Worm (Caenorhabditis elegans) whole organism, midembryonic: ENCODE measurements around the gene pcn-1.

Experiments
- T22C8.4 ChIP-seq: fragments of 200-800 bp; sonication (Bioruptor generic); IDR thresholded peaks from 2 replicates; pipeline ENCODE4 v1.3.6; 2022; ENCODE audit warnings: missing genetic modification characterization, missing compliant biosample characterization
- cog-1 ChIP-seq: sonication (generic microtip); optimal IDR thresholded peaks from 2 replicates; lab custom pipeline; 2016; ENCODE audit warnings: missing genetic modification characterization, missing compliant biosample characterization
- flt-1 ChIP-seq: fragments of 200-800 bp; sonication (Bioruptor generic); IDR thresholded peaks from 2 replicates; pipeline ENCODE4 v1.3.6; 2022; ENCODE audit warnings: missing genetic modification characterization, missing compliant biosample characterization
- klf-2 ChIP-seq: fragments of 200-800 bp; sonication (Bioruptor generic); conservative IDR thresholded peaks from 2 replicates; pipeline ENCODE4 v1.3.6; 2022; ENCODE audit warnings: missing genetic modification reagents, missing genetic modification characterization, missing compliant biosample characterization
- med-1 ChIP-seq: sonication (generic microtip); optimal IDR thresholded peaks from 2 replicates; lab custom pipeline; 2017; ENCODE audit warnings: missing genetic modification characterization, mild to moderate bottlenecking, missing compliant biosample characterization, antibody characterized with exemption, missing genetic modification reagents; ENCODE audit not compliant: insufficient read depth
- ref-1 ChIP-seq: fragments of 200-800 bp; sonication (Bioruptor generic); conservative IDR thresholded peaks from 2 replicates; pipeline ENCODE4 v1.3.6; 2022; ENCODE audit warnings: missing genetic modification reagents, missing genetic modification characterization, missing compliant biosample characterization
- tab-1 ChIP-seq: fragments of 200-800 bp; sonication (Bioruptor generic); IDR thresholded peaks from 2 replicates; pipeline ENCODE4 v1.3.6; 2022; ENCODE audit warnings: missing genetic modification characterization, missing compliant biosample characterization
- ztf-23 ChIP-seq: fragments of 200-800 bp; sonication (Bioruptor generic); IDR thresholded peaks from 2 replicates; pipeline ENCODE4 v1.3.6; 2022; ENCODE audit warnings: missing genetic modification reagents, missing genetic modification characterization, missing compliant biosample characterization
- ztf-29 ChIP-seq: fragments of 200-800 bp; sonication (Bioruptor generic); IDR thresholded peaks from 2 replicates; pipeline ENCODE4 v1.3.6; 2022; ENCODE audit warnings: missing genetic modification reagents, missing genetic modification characterization, missing compliant biosample characterization

pcn-1 gene

ce11 chrIV:4080846-4081245, 31.6 kb upstream of the pcn-1 start, which contains the start of the genes C35B1.9 and C35B1.3:
Gene C35B1.9 (minus strand): TSS chrIV:4080946.
Gene C35B1.3 (plus strand): TSS chrIV:4081151.
- no peak for TF ChIP-seq med-1 (GFP tag; lab: Kevin White, UChicago)
- TF ChIP-seq ztf-23, result no peak
- no peak for TF ChIP-seq flt-1
- no peak for TF ChIP-seq klf-2 (GFP tag; lab: Robert Waterston, UW)
- no peak for TF ChIP-seq ztf-29
- no peak for TF ChIP-seq tab-1
- no peak for TF ChIP-seq cog-1 (tag; lab: Kevin White, UChicago)
- no peak for TF ChIP-seq T22C8.4
- no peak for TF ChIP-seq ref-1

- no peak for TF ChIP-seq cog-1 (tag; lab: Kevin White, UChicago)
- TF ChIP-seq ztf-23, result no peak
- TF ChIP-seq flt-1, result no peak
- TF ChIP-seq ztf-29, result no peak
- TF ChIP-seq klf-2 (GFP tag; lab: Robert Waterston, UW), result no peak
- no peak for TF ChIP-seq T22C8.4
- TF ChIP-seq ref-1, result no peak
- TF ChIP-seq med-1 (GFP tag; lab: Kevin White, UChicago), result no peak
- TF ChIP-seq tab-1, result no peak
Measured at ce11 chrIV:4079514-4079913, 30.3 kb upstream of the pcn-1 start, which contains the start of gene C35B1.4. Gene C35B1.4 (plus strand): TSS chrIV:4079814.

- no peak for TF ChIP-seq klf-2 (GFP tag; lab: Robert Waterston, UW)
- no peak for TF ChIP-seq med-1 (GFP tag; lab: Kevin White, UChicago)
- TF ChIP-seq ztf-29, result no peak
- no peak for TF ChIP-seq ref-1
- TF ChIP-seq T22C8.4, result no peak
- TF ChIP-seq ztf-23, result no peak
- no peak for TF ChIP-seq cog-1 (tag; lab: Kevin White, UChicago)
- no peak for TF ChIP-seq tab-1
- no peak for TF ChIP-seq flt-1
Measured at ce11 chrIV:4078901-4079300, 29.7 kb upstream of the pcn-1 start, which contains the start of gene C35B1.8. Gene C35B1.8 (minus strand): TSS chrIV:4079001.

ce11 chrIV:4076690-4077295, 27.5 kb upstream of the pcn-1 start:
- no peak for TF ChIP-seq klf-2 (GFP tag; lab: Robert Waterston, UW)
- TF ChIP-seq tab-1, result 0 out of 2 replicates have a peak, but pooled peaks have one; percentile 38
- TF ChIP-seq flt-1, result 0 out of 2 replicates have a peak, but pooled peaks have one; percentile 26

- TF ChIP-seq flt-1 (no peak), klf-2 (GFP tag; lab: Robert Waterston, UW) (no peak), ztf-23 (no peak), ztf-29 (no peak), med-1 (GFP tag; lab: Kevin White, UChicago) (no peak), ref-1 (no peak), cog-1 (tag; lab: Kevin White, UChicago) (no peak), T22C8.4 (no peak), tab-1 (no peak)
Measured at ce11 chrIV:4074610-4075009, 25.4 kb upstream of the pcn-1 start, which contains the start of gene W03D2.9. Gene W03D2.9 (minus strand): TSS chrIV:4074710.

- no peak for TF ChIP-seq med-1 (GFP tag; lab: Kevin White, UChicago)
- no peak for TF ChIP-seq ztf-23
- no peak for TF ChIP-seq tab-1
- no peak for TF ChIP-seq T22C8.4
- no peak for TF ChIP-seq ref-1
- TF ChIP-seq klf-2 (GFP tag; lab: Robert Waterston, UW), result no peak
- TF ChIP-seq ztf-29, result no peak
- TF ChIP-seq flt-1, result no peak
- no peak for TF ChIP-seq cog-1 (tag; lab: Kevin White, UChicago)
Measured at ce11 chrIV:4072027-4072426, 22.8 kb upstream of the pcn-1 start, which contains the start of gene pqn-75. Gene pqn-75 (plus strand): TSS chrIV:4072327.

ce11 chrIV:4070810-4071209, 21.6 kb upstream of the pcn-1 start:
- TF ChIP-seq tab-1 (no peak), ztf-23 (0 out of 2 replicates have a peak, but pooled peaks have one; percentile 37), med-1 (GFP tag; lab: Kevin White, UChicago) (no peak)

- TF ChIP-seq T22C8.4 (no peak), med-1 (GFP tag; lab: Kevin White, UChicago) (no peak), cog-1 (tag; lab: Kevin White, UChicago) (no peak)
Measured at ce11 chrIV:4068480-4068879, 19.2 kb upstream of the pcn-1 start, which contains the start of gene fbxb-55. Gene fbxb-55 (plus strand): TSS chrIV:4068780.

- TF ChIP-seq ref-1 (no peak), ztf-23 (no peak), med-1 (GFP tag; lab: Kevin White, UChicago) (no peak), tab-1 (no peak), ztf-29 (no peak), cog-1 (tag; lab: Kevin White, UChicago) (no peak), T22C8.4 (no peak), klf-2 (GFP tag; lab: Robert Waterston, UW) (no peak)
Measured at ce11 chrIV:4067336-4067735, 18.1 kb upstream of the pcn-1 start.

ce11 chrIV:4063573-4063972, 14.3 kb upstream of the pcn-1 start, which contains the start of gene ilys-6:
Gene ilys-6 (minus strand): TSS chrIV:4063673.
- TF ChIP-seq klf-2 (GFP tag; lab: Robert Waterston, UW) (no peak), tab-1 (no peak), ztf-29 (no peak), T22C8.4 (no peak), med-1 (GFP tag; lab: Kevin White, UChicago) (no peak), flt-1 (no peak), cog-1 (tag; lab: Kevin White, UChicago) (no peak), ref-1 (no peak), ztf-23 (no peak)

ce11 chrIV:4055297-4055696, 6.0 kb upstream of the pcn-1 start:
- TF ChIP-seq T22C8.4 (no peak), klf-2 (GFP tag; lab: Robert Waterston, UW) (no peak), flt-1 (no peak), ref-1 (no peak), med-1 (GFP tag; lab: Kevin White, UChicago) (no peak), ztf-29 (no peak), cog-1 (tag; lab: Kevin White, UChicago) (no peak), ztf-23 (no peak), tab-1 (no peak)
